Worm (Caenorhabditis elegans) whole organism, L4 larva: ENCODE measurements around the gene C55A6.6.
A peak's percentile ranks its signal among the peaks of the same experiment; 100 is the strongest.

Source experiments
- F10B5.3 ChIP-seq: sonication (generic microtip); optimal IDR thresholded peaks from 2 replicates; lab custom pipeline; 2016; ENCODE audit warnings: mild to moderate bottlenecking, missing genetic modification characterization, missing compliant biosample characterization
- F49E8.2 ChIP-seq: sonication (generic microtip); optimal IDR thresholded peaks from 2 replicates; lab custom pipeline; 2016; ENCODE audit warnings: missing compliant biosample characterization, mild to moderate bottlenecking, missing genetic modification characterization, borderline replicate concordance
- R02D3.7 ChIP-seq: fragments of 150-350 bp; sonication (generic microtip); optimal IDR thresholded peaks from 3 replicates; lab custom pipeline; 2014; ENCODE audit warnings: missing biosample characterization, missing genetic modification characterization
- T26A8.4 ChIP-seq: fragments of 200-800 bp; sonication (Bioruptor generic); IDR thresholded peaks from 2 replicates; pipeline ENCODE4 v1.3.6; 2022; ENCODE audit warnings: missing genetic modification characterization, missing compliant biosample characterization
- Y5F2A.4 ChIP-seq: fragments of 200-800 bp; sonication (Bioruptor generic); optimal IDR thresholded peaks from 2 replicates; lab custom pipeline; 2018; ENCODE audit warnings: mild to moderate bottlenecking, missing genetic modification characterization, missing compliant biosample characterization
- aha-1 ChIP-seq: fragments of 150-350 bp; peaks from one replicate; lab custom pipeline; 2014; ENCODE audit warnings: missing biosample characterization, missing genetic modification characterization
- ceh-32 ChIP-seq: sonication (generic microtip); optimal IDR thresholded peaks from 2 replicates; lab custom pipeline; 2016; ENCODE audit warnings: mild to moderate bottlenecking, missing genetic modification characterization, missing compliant biosample characterization; ENCODE audit not compliant: poor library complexity
- ceh-62 ChIP-seq: sonication (generic microtip); optimal IDR thresholded peaks from 2 replicates; lab custom pipeline; 2017; ENCODE audit warnings: missing biosample characterization, missing genetic modification characterization
- ceh-82 ChIP-seq: sonication (generic microtip); optimal IDR thresholded peaks from 2 replicates; lab custom pipeline; 2017; ENCODE audit warnings: missing biosample characterization, missing genetic modification characterization
- cey-2 ChIP-seq: sonication (generic microtip); optimal IDR thresholded peaks from 3 replicates; lab custom pipeline; 2017; ENCODE audit warnings: missing genetic modification characterization, mild to moderate bottlenecking, missing compliant biosample characterization, antibody characterized with exemption, borderline replicate concordance; ENCODE audit not compliant: insufficient read depth
- ctbp-1 ChIP-seq: fragments of 200-800 bp; sonication (Bioruptor generic); IDR thresholded peaks from 2 replicates; pipeline ENCODE4 v1.3.6; 2022; ENCODE audit warnings: missing genetic modification reagents, missing genetic modification characterization, missing compliant biosample characterization
- daf-12 ChIP-seq: fragments of 150-350 bp; optimal IDR thresholded peaks from 2 replicates; lab custom pipeline; 2014; ENCODE audit warnings: missing biosample characterization, missing genetic modification reagents, missing genetic modification characterization
- daf-16 ChIP-seq, 3 experiments: sonication (generic microtip); optimal IDR thresholded peaks; 2 replicates each; lab custom pipeline; 2016 to 2017; ENCODE audit warnings: missing genetic modification characterization in 3 of 3, missing genetic modification reagents in 3 of 3, mild to moderate bottlenecking in 2 of 3, missing compliant biosample characterization in 2 of 3, missing biosample characterization in 1 of 3, moderate library complexity in 1 of 3
- daf-19 ChIP-seq: fragments of 200-800 bp; sonication (Bioruptor generic); conservative IDR thresholded peaks from 2 replicates; pipeline ENCODE4 v1.3.6; 2022; ENCODE audit warnings: missing genetic modification characterization, missing compliant biosample characterization
- daf-8 ChIP-seq: fragments of 200-800 bp; sonication (Bioruptor generic); IDR thresholded peaks from 2 replicates; pipeline ENCODE4 v1.3.6; 2022; ENCODE audit warnings: missing genetic modification characterization, missing compliant biosample characterization
- dmd-6 ChIP-seq: fragments of 200-800 bp; sonication (Bioruptor generic); IDR thresholded peaks from 2 replicates; pipeline ENCODE4 v1.3.6; 2022; ENCODE audit warnings: missing genetic modification reagents, missing genetic modification characterization, missing compliant biosample characterization
- dmd-9 ChIP-seq: fragments of 200-800 bp; sonication (Bioruptor generic); IDR thresholded peaks from 2 replicates; pipeline ENCODE4 v1.3.6; 2022; ENCODE audit warnings: missing genetic modification reagents, missing genetic modification characterization, missing compliant biosample characterization
- duxl-1 ChIP-seq: sonication (generic microtip); optimal IDR thresholded peaks from 2 replicates; lab custom pipeline; 2016; ENCODE audit warnings: mild to moderate bottlenecking, missing genetic modification characterization, moderate library complexity, missing compliant biosample characterization; ENCODE audit not compliant: poor library complexity
- fos-1 ChIP-seq: fragments of 150-350 bp; optimal IDR thresholded peaks from 2 replicates; lab custom pipeline; 2014; ENCODE audit warnings: missing biosample characterization, missing genetic modification characterization
- jun-1 ChIP-seq: fragments of 150-350 bp; optimal IDR thresholded peaks from 2 replicates; lab custom pipeline; 2014; ENCODE audit warnings: missing biosample characterization, missing genetic modification reagents, missing genetic modification characterization
- lim-7 ChIP-seq: fragments of 200-800 bp; sonication (Bioruptor generic); IDR thresholded peaks from 2 replicates; pipeline ENCODE4 v1.3.6; 2022; ENCODE audit warnings: missing genetic modification characterization, missing compliant biosample characterization
- lin-1 ChIP-seq: fragments of 200-800 bp; sonication (Bioruptor generic); IDR thresholded peaks from 2 replicates; pipeline ENCODE4 v1.3.6; 2022; ENCODE audit warnings: missing genetic modification reagents, missing genetic modification characterization, missing compliant biosample characterization
- lin-29 ChIP-seq: fragments of 200-800 bp; sonication (Bioruptor generic); IDR thresholded peaks from 2 replicates; pipeline ENCODE4 v1.3.6; 2022; ENCODE audit warnings: missing genetic modification reagents, missing genetic modification characterization, missing compliant biosample characterization
- lin-38 ChIP-seq: fragments of 200-800 bp; sonication (Bioruptor generic); IDR thresholded peaks from 2 replicates; pipeline ENCODE4 v1.3.6; 2022; ENCODE audit warnings: missing genetic modification reagents, missing genetic modification characterization, missing compliant biosample characterization
- lin-39 ChIP-seq: fragments of 150-350 bp; optimal IDR thresholded peaks from 2 replicates; lab custom pipeline; 2014; ENCODE audit warnings: missing biosample characterization, missing genetic modification reagents, missing genetic modification characterization
- lir-3 ChIP-seq: sonication (generic microtip); optimal IDR thresholded peaks from 2 replicates; lab custom pipeline; 2016; ENCODE audit warnings: mild to moderate bottlenecking, missing genetic modification characterization, missing compliant biosample characterization
- lsy-2 ChIP-seq, 2 experiments: fragments of 150-350 bp in 1 of 2; sonication (generic microtip) in 1 of 2; optimal IDR thresholded peaks; 2 replicates each; lab custom pipeline; 2014 to 2017; ENCODE audit warnings: missing biosample characterization in 2 of 2, missing genetic modification characterization in 2 of 2
- mdl-1 ChIP-seq, 2 experiments: fragments of 150-350 bp in 1 of 2; sonication (generic microtip) in 1 of 2; optimal IDR thresholded peaks; 2 replicates each; lab custom pipeline; 2014 to 2017; ENCODE audit warnings: missing biosample characterization in 2 of 2, missing genetic modification characterization in 2 of 2
- mep-1 ChIP-seq: fragments of 150-350 bp; sonication (generic microtip); optimal IDR thresholded peaks from 3 replicates; lab custom pipeline; 2014; ENCODE audit warnings: missing biosample characterization, missing genetic modification characterization
- mxl-3 ChIP-seq: fragments of 200-800 bp; sonication (Bioruptor generic); optimal IDR thresholded peaks from 2 replicates; lab custom pipeline; 2018; ENCODE audit warnings: mild to moderate bottlenecking, missing genetic modification characterization, missing compliant biosample characterization
- nhr-102 ChIP-seq: sonication (generic microtip); optimal IDR thresholded peaks from 2 replicates; lab custom pipeline; 2016; ENCODE audit warnings: mild to moderate bottlenecking, missing genetic modification characterization, moderate library complexity, missing compliant biosample characterization
- nhr-28 ChIP-seq: fragments of 150-350 bp; optimal IDR thresholded peaks from 2 replicates; lab custom pipeline; 2014; ENCODE audit warnings: missing biosample characterization, missing genetic modification characterization
- nhr-41 ChIP-seq: fragments of 200-800 bp; sonication (Bioruptor generic); IDR thresholded peaks from 2 replicates; pipeline ENCODE4 v1.3.6; 2022; ENCODE audit warnings: missing genetic modification reagents, missing genetic modification characterization, missing compliant biosample characterization
- nhr-48 ChIP-seq: sonication (generic microtip); optimal IDR thresholded peaks from 2 replicates; lab custom pipeline; 2016; ENCODE audit warnings: mild to moderate bottlenecking, missing genetic modification characterization, missing compliant biosample characterization
- nhr-6 ChIP-seq: fragments of 150-350 bp; optimal IDR thresholded peaks from 2 replicates; lab custom pipeline; 2014; ENCODE audit warnings: missing biosample characterization, missing genetic modification characterization
- nhr-77 ChIP-seq: fragments of 150-350 bp; optimal IDR thresholded peaks from 2 replicates; lab custom pipeline; 2014; ENCODE audit warnings: missing biosample characterization, missing genetic modification characterization
- pha-4 ChIP-seq, 2 experiments: fragments of 150-350 bp in 1 of 2; fragments of 200-800 bp in 1 of 2; sonication (Bioruptor generic) in 1 of 2; IDR thresholded peaks in 1 of 2; optimal IDR thresholded peaks in 1 of 2; 2 replicates each; pipeline versions ENCODE4 v1.3.6 to Lab custom; 2014 to 2022; ENCODE audit warnings: missing genetic modification characterization in 2 of 2, missing genetic modification reagents in 2 of 2, missing biosample characterization in 1 of 2, missing compliant biosample characterization in 1 of 2
- pqm-1 ChIP-seq: sonication (generic microtip); optimal IDR thresholded peaks from 2 replicates; lab custom pipeline; 2017; ENCODE audit warnings: missing biosample characterization, missing genetic modification characterization
- snpc-4 ChIP-seq: fragments of 150-350 bp; optimal IDR thresholded peaks from 2 replicates; lab custom pipeline; 2014; ENCODE audit warnings: missing biosample characterization, missing genetic modification characterization
- spr-1 ChIP-seq: sonication (generic microtip); optimal IDR thresholded peaks from 2 replicates; lab custom pipeline; 2016; ENCODE audit warnings: mild to moderate bottlenecking, missing genetic modification characterization, missing compliant biosample characterization
- unc-130 ChIP-seq: sonication (generic microtip); optimal IDR thresholded peaks from 2 replicates; lab custom pipeline; 2016; ENCODE audit warnings: missing genetic modification reagents, missing genetic modification characterization, missing compliant biosample characterization
- zfp-2 ChIP-seq: sonication (generic microtip); optimal IDR thresholded peaks from 2 replicates; lab custom pipeline; 2016; ENCODE audit warnings: mild to moderate bottlenecking, missing genetic modification characterization, missing compliant biosample characterization
- zip-11 ChIP-seq: fragments of 200-800 bp; sonication (Bioruptor generic); IDR thresholded peaks from 2 replicates; pipeline ENCODE4 v1.3.6; 2022; ENCODE audit warnings: missing genetic modification characterization, missing compliant biosample characterization
- ztf-7 ChIP-seq: fragments of 150-350 bp; optimal IDR thresholded peaks from 2 replicates; lab custom pipeline; 2014; ENCODE audit warnings: missing biosample characterization, missing genetic modification characterization

Gene C55A6.6

ce11 chrV:11514677-11515076, at the start of gene C55A6.6:
Gene C55A6.6 (minus strand): TSS chrV:11514737.
- TF ChIP-seq cey-2 (tag; lab: Kevin White, UChicago) (no peak), dmd-6 (no peak), nhr-28 (tag; lab: Kevin White, UChicago) (peak; percentile 81), T26A8.4 (GFP tag; lab: Robert Waterston, UW) (no peak), pqm-1 (tag; lab: Kevin White, UChicago) (peak; percentile 4), nhr-48 (no peak), R02D3.7 (no peak), lin-38 (GFP tag; lab: Robert Waterston, UW) (no peak), daf-16 (GFP tag; optimal IDR thresholded peaks at IDR 0.05; lab: Kevin White, UChicago) (no peak), daf-16 (tag; optimal IDR thresholded peaks at IDR 0.05; lab: Kevin White, UChicago) (peak; percentile 15), lin-1 (GFP tag; lab: Robert Waterston, UW) (no peak)
- TF ChIP-seq, all 104 proteins: peak for 3

ce11 chrV:11562643-11563042, 48.1 kb upstream of the C55A6.6 start, which contains the start of gene srx-86:
Gene srx-86 (plus strand): TSS chrV:11562943.
- TF ChIP-seq lin-1 (GFP tag; lab: Robert Waterston, UW): no peak
- TF ChIP-seq daf-19: no peak
- TF ChIP-seq zip-11 (GFP tag; lab: Robert Waterston, UW): no peak
- TF ChIP-seq lin-39 (tag; lab: Kevin White, UChicago): no peak
- no peak for TF ChIP-seq pha-4 (GFP tag; IDR thresholded peaks at IDR 0.05; lab: Robert Waterston, UW)
- TF ChIP-seq pha-4 (tag; optimal IDR thresholded peaks at IDR 0.05; lab: Kevin White, UChicago): no peak
- TF ChIP-seq ceh-32 (tag; lab: Kevin White, UChicago): no peak
- no peak for TF ChIP-seq nhr-6 (tag; lab: Kevin White, UChicago)
- no peak for TF ChIP-seq ctbp-1 (GFP tag; lab: Robert Waterston, UW)
- no peak for TF ChIP-seq lim-7 (GFP tag; lab: Robert Waterston, UW)
- no peak for TF ChIP-seq mxl-3 (GFP tag; lab: Kevin White, UChicago)
- TF ChIP-seq Y5F2A.4 (GFP tag; lab: Kevin White, UChicago): no peak
- TF ChIP-seq duxl-1 (tag; lab: Kevin White, UChicago): no peak
- no peak for TF ChIP-seq daf-8 (GFP tag; lab: Robert Waterston, UW)
- no peak for TF ChIP-seq snpc-4 (tag; lab: Kevin White, UChicago)
- TF ChIP-seq mep-1 (tag; lab: Kevin White, UChicago): no peak
- TF ChIP-seq ceh-82: no peak
- TF ChIP-seq ztf-7: no peak
- TF ChIP-seq nhr-77: no peak
- TF ChIP-seq F49E8.2 (tag; lab: Kevin White, UChicago): no peak

- no peak for TF ChIP-seq spr-1 (tag; lab: Kevin White, UChicago)
- TF ChIP-seq lin-29 (GFP tag; lab: Robert Waterston, UW): no peak
- peak; percentile 46 for TF ChIP-seq unc-130
- TF ChIP-seq ceh-62: no peak
- TF ChIP-seq ctbp-1 (GFP tag; lab: Robert Waterston, UW): no peak
- no peak for TF ChIP-seq aha-1 (tag; lab: Kevin White, UChicago)
- TF ChIP-seq nhr-41 (GFP tag; lab: Robert Waterston, UW): no peak
Observed at ce11 chrV:11554260-11554659, 39.7 kb upstream of the C55A6.6 start, which contains the start of gene duo-1. Gene duo-1 (plus strand): TSS chrV:11554630.

ce11 chrV:11552379-11552778, 37.8 kb upstream of the C55A6.6 start, which contains the start of gene srx-85:
Gene srx-85 (plus strand): TSS chrV:11552679.
- TF ChIP-seq jun-1 (tag; lab: Kevin White, UChicago) (no peak), pha-4 (GFP tag; IDR thresholded peaks at IDR 0.05; lab: Robert Waterston, UW) (no peak), pha-4 (tag; optimal IDR thresholded peaks at IDR 0.05; lab: Kevin White, UChicago) (no peak), lin-29 (GFP tag; lab: Robert Waterston, UW) (no peak), fos-1 (tag; lab: Kevin White, UChicago) (no peak), lim-7 (GFP tag; lab: Robert Waterston, UW) (no peak), F10B5.3 (tag; lab: Kevin White, UChicago) (no peak), lir-3 (tag; lab: Kevin White, UChicago) (no peak), daf-12 (tag; lab: Kevin White, UChicago) (no peak), mdl-1 (tag; optimal IDR thresholded peaks at IDR 0.05; lab: Kevin White, UChicago) (no peak), ceh-62 (no peak), ceh-82 (no peak), nhr-102 (tag; lab: Kevin White, UChicago) (no peak), mep-1 (tag; lab: Kevin White, UChicago) (no peak), zfp-2 (tag; lab: Kevin White, UChicago) (no peak), lsy-2 (tag; optimal IDR thresholded peaks at IDR 0.05; lab: Kevin White, UChicago) (no peak), dmd-9 (GFP tag; lab: Robert Waterston, UW) (no peak)
- TF ChIP-seq, all 104 proteins: peak for 0
